Fruit fly (Drosophila melanogaster) whole organism, larva: ENCODE results near the gene TMEM216.

Experiments used
- noc ChIP-seq: fragments of 200-800 bp; sonication (Bioruptor generic); optimal IDR thresholded peaks from 3 replicates; lab custom pipeline; 2019; ENCODE audit warnings: missing biosample characterization, mild to moderate bottlenecking, missing genetic modification characterization, moderate library complexity

Gene TMEM216

DNA sequence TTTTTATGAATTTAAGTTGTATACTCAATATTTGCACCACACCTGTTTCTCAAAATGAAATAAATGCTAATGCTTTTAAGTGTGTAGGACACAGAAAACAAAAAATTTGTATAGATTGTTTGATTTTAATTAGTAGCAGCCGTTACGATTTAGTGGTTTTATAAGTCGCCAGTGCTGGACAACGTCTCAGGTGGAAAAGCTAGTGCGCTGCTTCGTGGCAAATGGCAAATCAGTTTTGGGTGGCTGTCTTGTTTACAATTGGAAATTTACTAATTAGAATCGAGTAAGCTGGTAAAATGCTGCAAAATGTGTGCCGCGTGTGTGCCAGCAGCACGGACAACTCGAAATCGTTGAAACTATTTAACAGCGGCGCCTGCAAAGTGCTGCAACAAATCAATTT, 10.6 kb downstream of the TMEM216 start, which contains the start of gene CG8159:
Gene CG8159, plus strand, starts transcription at position 223 of the 400 bp plus-strand sequence.
- TF ChIP-seq noc: no peak

DNA sequence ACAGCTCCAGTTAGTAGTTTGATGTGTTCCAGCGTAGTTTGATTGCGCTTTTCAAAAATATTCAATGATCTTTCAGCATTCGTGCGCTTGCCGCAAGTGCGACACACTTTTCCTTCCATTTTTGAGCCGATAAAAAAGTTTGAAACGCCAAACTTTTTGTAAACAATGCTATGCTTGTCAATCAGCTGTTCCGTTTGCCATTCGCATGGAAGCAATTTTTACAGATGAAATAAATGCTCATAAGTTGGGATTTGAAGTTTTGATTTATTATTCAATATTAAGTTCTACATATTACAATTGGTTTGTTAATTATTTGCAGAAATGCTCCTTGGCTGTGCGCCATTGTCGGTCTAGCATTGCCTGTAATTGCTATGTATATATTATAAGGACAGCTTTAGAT, 13.5 kb downstream of the TMEM216 start, which contains the start of gene ranshi:
Gene ranshi, minus strand, starts transcription at position 152 of the 400 bp plus-strand sequence.
- no peak for TF ChIP-seq noc

DNA sequence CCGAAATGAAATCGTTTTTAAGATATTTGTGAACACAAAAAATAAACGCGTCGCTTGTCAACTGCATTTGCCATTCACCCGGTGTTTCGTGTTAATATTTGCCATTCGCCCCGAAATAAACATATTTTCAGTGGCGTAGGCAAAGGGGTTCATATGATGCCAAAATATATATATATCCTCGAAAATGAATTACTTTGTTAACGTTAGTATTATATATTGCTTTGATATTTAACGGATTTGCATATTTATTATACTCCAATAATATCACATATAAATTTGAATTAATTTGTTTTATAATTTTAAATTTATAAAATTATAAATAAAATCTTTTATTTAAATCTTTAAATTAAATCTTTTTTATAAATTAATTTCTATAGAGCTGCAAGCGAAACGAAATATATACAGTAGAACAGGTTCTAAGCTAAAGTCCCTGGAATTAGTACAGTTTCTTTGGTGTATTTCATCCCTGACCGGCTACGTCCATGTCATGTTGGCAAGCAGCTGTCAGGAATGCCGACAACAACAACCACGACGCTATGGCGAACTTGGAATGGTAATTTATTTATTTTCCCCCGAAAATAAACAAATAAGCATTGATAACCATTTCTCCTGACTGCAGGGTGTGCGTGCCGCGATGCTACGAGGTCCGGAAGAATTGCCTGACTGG, 15.7 kb downstream of the TMEM216 start, which contains the start of the genes M1BP and CG8202:
Gene M1BP, minus strand, starts transcription at position 102 of the 667 bp plus-strand sequence.
Gene CG8202, plus strand, starts transcription at position 495 of the 667 bp plus-strand sequence.
- TF ChIP-seq noc: peak; percentile 93

DNA sequence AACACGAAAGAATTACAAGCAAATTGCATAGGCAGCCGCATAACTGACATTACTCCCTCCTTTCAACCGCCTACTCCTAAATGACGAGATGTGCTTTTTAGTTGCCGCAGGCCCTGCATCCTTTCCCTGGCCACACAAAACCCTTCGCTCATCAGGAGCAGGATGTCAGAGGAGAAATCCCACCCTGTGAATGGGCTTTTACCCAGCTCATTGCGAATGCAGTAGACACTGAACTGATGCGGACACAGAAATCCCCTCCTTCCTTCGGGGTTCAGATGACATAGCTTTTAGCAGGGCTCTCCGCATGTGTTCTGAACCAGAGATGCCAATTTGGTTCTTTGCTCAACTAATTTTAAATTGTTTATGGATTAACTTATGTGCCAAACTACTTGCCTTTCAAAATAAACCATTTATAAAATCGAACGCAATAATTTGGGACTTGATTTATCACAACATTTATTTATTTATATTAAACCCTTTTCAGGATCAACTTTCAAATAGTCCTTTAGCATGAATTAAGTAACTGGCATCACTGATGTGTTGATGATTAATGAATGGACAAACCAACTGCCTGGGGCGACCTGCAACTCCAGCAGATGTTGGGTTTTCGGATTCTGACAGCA, 23.2 kb downstream of the TMEM216 start:
- TF ChIP-seq noc: no peak

DNA sequence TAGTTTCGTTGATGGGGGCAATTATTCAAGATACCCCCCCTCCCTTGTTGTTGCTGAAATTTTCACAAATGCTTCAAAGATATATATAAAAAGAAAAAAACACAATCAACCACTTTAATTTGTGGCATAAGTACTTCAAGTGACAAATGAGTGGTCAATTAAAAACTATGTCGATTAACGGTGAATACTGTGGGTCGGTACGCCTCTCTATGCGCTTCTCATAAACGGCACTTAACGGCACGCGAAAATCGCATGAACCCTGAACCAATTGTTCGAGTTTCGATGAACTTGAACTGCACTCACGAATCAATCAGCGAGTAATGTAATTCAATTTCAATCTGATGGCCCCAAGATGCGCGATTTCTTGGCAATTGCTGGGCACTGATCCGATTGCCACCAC, 24.1 kb downstream of the TMEM216 start:
- no peak for TF ChIP-seq noc

DNA sequence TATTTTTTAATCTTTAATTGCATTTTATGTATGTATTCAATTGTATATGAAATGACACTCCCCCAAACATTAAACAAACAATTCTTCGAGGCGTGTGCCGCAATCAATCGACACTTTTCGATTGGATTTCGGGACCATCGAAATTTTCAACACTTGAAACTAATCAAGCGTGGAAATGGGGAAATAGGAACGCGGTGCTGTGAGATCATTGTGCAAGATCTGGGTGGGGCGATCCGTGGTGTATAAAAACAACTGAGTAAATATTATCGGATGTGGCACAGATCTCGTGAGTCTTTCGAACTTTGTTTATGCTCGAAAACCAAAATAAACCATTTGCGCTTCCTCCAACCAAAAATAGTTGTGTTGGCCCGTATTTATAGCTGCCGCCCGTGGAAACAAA, 25.2 kb downstream of the TMEM216 start:
- TF ChIP-seq noc: no peak

DNA sequence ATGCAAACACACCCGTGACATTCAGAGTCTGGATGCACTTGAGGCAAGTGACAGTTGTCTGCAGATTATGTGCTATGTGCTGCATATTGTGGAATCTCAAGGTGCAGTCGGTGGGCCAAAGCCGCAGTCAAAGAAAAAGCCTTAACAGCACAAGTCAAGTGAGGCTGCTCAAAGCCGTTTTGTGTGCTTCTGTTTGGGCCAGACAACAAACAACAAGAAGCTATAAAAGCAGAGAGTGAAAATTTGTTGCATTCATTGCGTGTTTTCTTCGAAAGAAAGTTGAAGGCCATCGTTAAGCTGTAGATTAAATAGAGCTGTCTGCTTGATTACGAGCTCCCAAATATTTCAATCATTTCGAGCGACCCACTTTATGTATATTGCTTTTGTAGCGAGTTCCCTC, 25.9 kb downstream of the TMEM216 start:
- TF ChIP-seq noc: no peak

DNA sequence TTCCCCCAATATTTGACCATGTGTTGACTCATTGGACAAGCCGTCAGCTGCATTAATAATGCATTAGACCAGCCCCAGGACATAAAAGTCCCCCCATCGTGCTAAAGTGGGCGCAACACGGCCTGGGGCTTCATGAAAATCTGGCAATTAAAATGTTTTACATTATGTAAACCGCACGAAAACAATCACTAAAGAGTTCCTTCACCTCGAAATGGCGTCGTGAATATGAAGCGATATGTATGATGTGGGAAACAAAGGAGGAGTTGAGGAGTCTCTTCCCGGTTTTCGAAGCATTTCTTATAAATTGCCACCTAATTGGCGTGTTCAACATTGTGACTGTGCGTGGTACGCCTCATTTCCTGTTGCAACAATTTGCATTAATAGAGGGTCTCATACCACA, 26.6 kb downstream of the TMEM216 start:
- TF ChIP-seq noc: no peak

DNA sequence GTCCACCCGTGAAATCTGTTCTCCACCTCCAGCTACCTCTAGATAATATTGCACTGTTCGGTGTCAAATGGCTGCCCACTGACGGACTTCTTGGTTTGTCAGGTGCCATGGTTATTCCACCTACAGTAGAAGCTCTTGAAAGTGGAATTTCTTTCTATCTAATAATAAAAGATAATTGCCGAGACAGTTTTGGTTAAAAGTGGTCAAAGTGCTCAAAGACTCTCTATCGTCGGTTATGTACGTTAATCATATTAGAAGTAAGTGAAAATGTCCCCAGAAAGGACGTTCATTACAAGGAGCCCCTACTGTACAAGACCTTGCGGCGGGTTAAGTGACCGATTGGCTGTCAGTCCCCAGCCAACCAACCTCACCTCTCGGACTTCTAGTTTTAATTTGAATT, 28.2 kb downstream of the TMEM216 start:
- peak; percentile 51 for TF ChIP-seq noc

DNA sequence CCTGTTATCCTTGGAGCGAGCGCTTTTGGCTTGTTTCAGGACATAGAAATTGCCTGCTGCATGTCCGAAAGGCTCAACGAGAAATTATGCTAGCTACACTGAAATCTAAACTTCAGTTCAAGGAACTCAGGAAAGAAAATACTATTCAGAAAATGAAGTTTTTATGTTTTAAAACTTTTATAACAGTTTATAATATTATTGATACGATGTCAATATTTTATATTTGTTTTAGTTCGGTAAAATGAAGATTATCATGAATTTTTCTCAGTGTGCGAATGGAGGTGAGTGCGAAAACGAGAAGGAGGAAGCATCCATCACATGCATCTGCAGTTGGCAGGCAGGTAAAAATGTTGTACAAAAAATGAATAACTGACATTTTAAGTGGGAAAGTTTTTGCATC, 30.3 kb downstream of the TMEM216 start:
- TF ChIP-seq noc: no peak

DNA sequence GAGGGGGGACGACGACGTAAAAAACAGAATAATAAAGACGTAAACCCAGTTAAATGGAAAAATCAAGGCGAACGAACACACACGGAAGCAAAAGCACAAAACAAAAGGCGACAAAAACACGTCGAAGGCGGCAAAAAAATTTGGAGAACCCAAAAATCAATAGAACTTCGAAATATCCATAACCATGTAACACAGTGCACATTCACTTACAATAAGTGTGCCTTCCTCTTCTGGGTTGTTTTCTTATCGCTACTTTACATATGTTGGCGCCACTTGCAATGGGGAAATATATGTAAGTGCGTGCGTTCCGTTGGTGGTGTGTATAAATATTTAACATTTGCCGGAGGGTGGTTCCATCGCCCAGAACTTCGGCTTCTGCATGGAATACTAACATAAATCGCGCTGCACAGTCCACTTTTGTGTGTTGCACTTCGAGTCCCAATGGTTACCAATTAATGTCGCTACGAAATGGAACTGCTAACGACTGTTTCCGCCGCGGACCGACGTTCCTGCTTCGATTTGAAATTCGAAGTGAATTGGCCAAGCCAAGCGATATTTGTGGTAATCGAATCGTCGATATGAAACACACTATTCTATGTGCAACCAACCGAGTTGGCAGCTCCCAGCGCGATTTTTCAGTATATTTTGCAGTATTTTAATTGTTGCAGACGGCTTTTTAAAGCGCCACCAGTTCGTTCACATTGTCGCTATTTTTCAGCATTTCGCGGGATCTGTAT, 31.3 kb downstream of the TMEM216 start, which contains the start of the genes CG9801 and Nasp:
Gene CG9801, minus strand, starts transcription at position 542 of the 737 bp plus-strand sequence.
Gene Nasp, plus strand, starts transcription at position 665 of the 737 bp plus-strand sequence.
- TF ChIP-seq noc: no peak

DNA sequence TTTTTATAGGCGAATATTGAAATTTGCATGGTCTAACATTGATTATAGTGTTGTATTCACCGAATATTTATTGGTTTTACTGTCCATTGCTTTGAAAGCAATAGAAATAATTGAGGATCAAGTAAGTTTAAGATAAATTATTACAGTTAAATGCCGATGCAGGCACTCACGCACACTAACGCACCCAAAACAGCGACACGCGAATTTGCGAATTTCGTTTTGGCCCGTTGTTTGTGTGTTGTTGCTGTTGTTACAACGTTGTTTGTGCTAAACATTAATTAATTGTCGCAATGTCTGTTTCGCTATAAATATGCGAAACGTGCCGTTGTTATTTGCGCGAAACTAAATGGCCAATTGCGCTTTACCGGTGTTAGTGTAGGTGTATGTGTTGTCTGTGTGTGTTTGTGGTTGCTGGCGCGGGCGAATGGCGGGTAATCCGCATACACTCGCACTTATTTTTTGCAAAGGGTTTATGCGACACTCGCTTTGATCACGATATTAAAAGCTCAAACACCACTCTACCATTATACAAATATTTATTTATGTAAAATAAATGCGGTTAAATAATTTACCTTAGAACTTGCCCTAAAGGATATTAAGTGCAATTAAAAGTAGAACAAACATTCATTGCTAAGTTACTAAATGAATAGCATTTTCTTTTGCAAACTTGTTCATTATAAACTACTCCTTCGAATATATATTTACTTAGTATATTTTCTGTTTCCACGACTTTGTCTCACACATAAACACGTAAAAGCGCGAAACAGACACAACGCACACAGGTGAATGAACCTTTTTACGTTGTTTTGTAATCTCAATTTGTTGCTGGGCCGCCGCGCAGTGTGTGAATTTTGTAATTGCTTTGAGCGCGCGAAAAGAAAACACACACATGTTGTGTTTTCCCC, 32.1 kb downstream of the TMEM216 start:
- peak; percentile 83 for TF ChIP-seq noc

DNA sequence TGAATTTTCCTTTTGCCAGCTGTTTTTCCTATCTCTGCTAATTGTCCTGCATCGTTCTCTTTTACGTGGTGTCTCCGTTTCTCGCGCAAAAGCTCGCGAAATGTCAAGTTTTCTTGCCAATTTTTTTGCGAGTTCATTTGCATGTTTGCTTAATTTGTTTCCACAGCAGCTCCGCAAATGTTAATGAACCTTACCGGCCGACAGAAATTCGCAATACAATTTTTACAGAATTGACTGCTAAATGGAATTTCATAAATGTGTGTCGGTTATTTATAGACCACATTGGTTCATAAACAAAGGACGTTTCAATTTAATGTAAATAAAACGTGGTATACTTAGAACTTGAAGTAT, 32.7 kb downstream of the TMEM216 start:
- TF ChIP-seq noc: no peak

DNA sequence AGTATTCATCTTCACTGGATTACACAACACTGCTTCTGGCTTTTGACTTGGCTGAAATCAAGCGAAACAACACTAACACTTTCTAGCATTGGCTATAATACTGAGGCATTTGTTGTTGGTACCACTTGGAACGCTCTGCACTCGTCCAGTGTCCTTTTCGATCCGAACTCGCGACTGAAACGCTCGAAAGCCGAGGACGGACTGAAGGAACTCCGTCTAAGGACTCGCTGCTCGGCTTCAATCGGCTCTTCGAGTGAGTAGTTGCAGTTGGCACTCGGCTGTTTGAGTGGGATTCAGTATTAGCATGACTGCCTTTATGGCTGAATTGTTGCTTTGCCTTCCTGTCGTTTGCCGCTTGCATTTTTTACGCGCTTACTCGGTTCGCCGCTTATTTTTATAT, 52.0 kb downstream of the TMEM216 start, which contains the start of the genes CG34135 and CG11768:
Gene CG34135, minus strand, starts transcription at position 194 of the 400 bp plus-strand sequence.
Gene CG11768, minus strand, starts transcription at position 203 of the 400 bp plus-strand sequence.
- no peak for TF ChIP-seq noc

DNA sequence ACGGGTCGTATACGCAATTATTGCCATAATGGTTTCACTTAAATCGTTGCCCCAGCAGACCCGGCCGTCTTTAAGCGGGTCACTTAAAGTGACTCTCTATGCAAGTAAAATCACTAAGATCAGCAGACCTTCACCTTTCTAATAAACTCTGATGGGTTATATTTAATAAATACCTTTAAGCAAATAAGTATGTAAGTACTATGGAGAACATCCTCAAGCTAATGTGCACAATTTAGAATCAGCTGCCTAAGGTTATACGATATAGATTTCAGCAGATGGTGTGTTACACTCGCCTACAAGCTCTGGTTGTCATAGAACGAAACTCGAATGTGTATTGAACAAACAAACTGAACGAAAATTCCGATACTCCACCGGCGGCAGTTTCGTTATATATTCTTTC, 53.1 kb downstream of the TMEM216 start, which contains the start of gene CG8236:
Gene CG8236, plus strand, starts transcription at position 301 of the 400 bp plus-strand sequence.
- no peak for TF ChIP-seq noc
